Fruit fly (Drosophila melanogaster): ENCODE data around the gene CG8209.
A peak's percentile ranks its signal among the peaks of the same experiment; 100 is the strongest.

CG8209 gene

DNA sequence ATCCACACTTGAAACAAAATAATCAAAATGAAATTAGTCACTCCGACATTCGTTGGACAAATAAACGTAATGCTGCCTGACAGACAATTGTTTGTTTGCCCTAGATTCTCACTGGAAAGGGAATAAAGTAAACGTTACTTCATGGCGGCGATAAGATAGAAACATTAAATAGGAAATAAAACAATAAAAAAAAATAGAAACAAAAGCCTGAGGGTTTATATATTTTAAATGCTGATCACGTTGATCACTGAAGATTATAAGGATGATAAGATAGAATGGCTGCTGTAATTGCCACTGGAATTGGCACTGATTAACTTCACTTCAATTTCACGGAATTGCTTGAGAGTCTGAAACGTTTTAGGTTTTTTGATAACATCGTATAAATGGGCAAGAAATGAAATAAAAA, 42.5 kb downstream of the CG8209 start (continued):
- TF ChIP-seq nerfin-1 (tag; optimal IDR thresholded peaks at IDR 0.05) (peak; percentile 43), CTCF (GFP tag; optimal IDR thresholded peaks at IDR 0.05) (no peak), CG5953 (GFP tag; IDR thresholded peaks at IDR 0.05) (no peak), Lpt (GFP tag; optimal IDR thresholded peaks at IDR 0.05) (no peak), CG31365 (tag; optimal IDR thresholded peaks at IDR 0.05) (no peak), CG17328 (GFP tag; IDR thresholded peaks at IDR 0.05) (no peak), H15 (GFP tag; IDR thresholded peaks at IDR 0.05) (no peak), dmrt11E (tag; optimal IDR thresholded peaks at IDR 0.05) (peak; percentile 17), Ets65A (GFP tag) (no peak), Lhr (GFP tag; optimal IDR thresholded peaks at IDR 0.05) (no peak), ind (GFP tag; optimal IDR thresholded peaks at IDR 0.05) (no peak), CG8924 (tag; optimal IDR thresholded peaks at IDR 0.05) (peak; percentile 45), Chrac-16 (GFP tag; optimal IDR thresholded peaks at IDR 0.05) (no peak), Usf (GFP tag; optimal IDR thresholded peaks at IDR 0.05) (no peak), vfl (GFP tag; optimal IDR thresholded peaks at IDR 0.05) (no peak), CG13775 (GFP tag; optimal IDR thresholded peaks at IDR 0.05) (no peak), odd (GFP tag; optimal IDR thresholded peaks at IDR 0.05) (peak; percentile 69), Camta (GFP tag; optimal IDR thresholded peaks at IDR 0.05) (no peak), wek (GFP tag; optimal IDR thresholded peaks at IDR 0.05) (peak; percentile 73), onecut (GFP tag; IDR thresholded peaks at IDR 0.05) (no peak; the same call in 1 of the 2 replicates), ftz-f1 (GFP tag; optimal IDR thresholded peaks at IDR 0.05) (no peak), lov (optimal IDR thresholded peaks at IDR 0.05) (no peak), lov (GFP tag; IDR thresholded peaks at IDR 0.05) (no peak), BtbVII (GFP tag; optimal IDR thresholded peaks at IDR 0.05) (peak; percentile 34), CG2199 (GFP tag; IDR thresholded peaks at IDR 0.05) (no peak; the same call in 2 of the 3 replicates), CG16779 (GFP tag; IDR thresholded peaks at IDR 0.05) (no peak), Meics (GFP tag; optimal IDR thresholded peaks at IDR 0.05) (peak; percentile 6), CG13424 (tag; optimal IDR thresholded peaks at IDR 0.05) (peak; percentile 42), z (GFP tag; IDR thresholded peaks at IDR 0.05) (no peak), CG15011 (GFP tag; optimal IDR thresholded peaks at IDR 0.05) (no peak), aop (GFP tag; IDR thresholded peaks at IDR 0.05) (no peak), CG14667 (GFP tag; IDR thresholded peaks at IDR 0.05) (no peak), Hsf (GFP tag; optimal IDR thresholded peaks at IDR 0.05) (no peak), mld (GFP tag; IDR thresholded peaks at IDR 0.05; ENCODE audit: partially characterized antibody) (no peak), CG3995 (GFP tag; optimal IDR thresholded peaks at IDR 0.05) (no peak), amos (GFP tag; IDR thresholded peaks at IDR 0.05; ENCODE audit: partially characterized antibody) (no peak), Dek (tag; optimal IDR thresholded peaks at IDR 0.05) (peak; percentile 19), CG4617 (GFP tag; optimal IDR thresholded peaks at IDR 0.05; ENCODE audit: borderline replicate concordance) (no peak), unc-4 (GFP tag; IDR thresholded peaks at IDR 0.05; ENCODE audit: partially characterized antibody) (no peak), CkIIα-i1 (GFP tag; IDR thresholded peaks at IDR 0.05) (no peak), eve (GFP tag; optimal IDR thresholded peaks at IDR 0.05) (no peak), CG3407 (GFP tag; optimal IDR thresholded peaks at IDR 0.05) (peak; percentile 32), HLH54F (GFP tag; optimal IDR thresholded peaks at IDR 0.05) (no peak), tx (GFP tag; optimal IDR thresholded peaks at IDR 0.05) (no peak), da (GFP tag; optimal IDR thresholded peaks at IDR 0.05) (no peak), grn (GFP tag; optimal IDR thresholded peaks at IDR 0.05) (peak; percentile 96), psq (GFP tag; optimal IDR thresholded peaks at IDR 0.05) (no peak), vnd (GFP tag; IDR thresholded peaks at IDR 0.05; ENCODE audit: partially characterized antibody) (no peak), MBD-R2 (GFP tag; IDR thresholded peaks at IDR 0.05) (no peak), sc (optimal IDR thresholded peaks at IDR 0.05) (no peak), sc (GFP tag; optimal IDR thresholded peaks at IDR 0.05) (peak; percentile 14), Hey (tag; optimal IDR thresholded peaks at IDR 0.05) (no peak), Scr (GFP tag; IDR thresholded peaks at IDR 0.05; ENCODE audit: partially characterized antibody) (no peak)
